Fruit fly (Drosophila melanogaster) whole organism, prepupa: Measurements from ENCODE around the gene Hsp26.

ENCODE experiments used
- CG11762 ChIP-seq: fragments of 200-800 bp; sonication (Bioruptor generic); optimal IDR thresholded peaks from 3 replicates; lab custom pipeline; 2016; ENCODE audit warnings: missing biosample characterization, missing genetic modification characterization; ENCODE audit not compliant: insufficient read depth
- CG1621 ChIP-seq: fragments of 200-800 bp; sonication (Bioruptor generic); optimal IDR thresholded peaks from 3 replicates; lab custom pipeline; 2018; ENCODE audit warnings: missing biosample characterization, mild to moderate bottlenecking, missing genetic modification characterization
- CG32006 ChIP-seq: fragments of 200-800 bp; sonication (Bioruptor generic); optimal IDR thresholded peaks from 3 replicates; lab custom pipeline; 2017; ENCODE audit warnings: missing biosample characterization, mild to moderate bottlenecking, missing genetic modification characterization
- CG3919 ChIP-seq: fragments of 200-800 bp; sonication (Bioruptor generic); optimal IDR thresholded peaks from 3 replicates; lab custom pipeline; 2016; ENCODE audit warnings: missing biosample characterization, missing genetic modification characterization
- CG6163 ChIP-seq: fragments of 200-800 bp; sonication (Bioruptor generic); IDR thresholded peaks from 3 replicates; pipeline ENCODE4 v1.3.6; 2022; ENCODE audit warnings: missing biosample characterization, missing genetic modification characterization
- CG6792 ChIP-seq: fragments of 200-800 bp; sonication (Bioruptor generic); optimal IDR thresholded peaks from 3 replicates; lab custom pipeline; 2016; ENCODE audit warnings: missing biosample characterization, missing genetic modification characterization
- CG6854 ChIP-seq: fragments of 200-800 bp; sonication (Bioruptor generic); optimal IDR thresholded peaks from 2 replicates; lab custom pipeline; 2017; ENCODE audit warnings: missing biosample characterization, mild to moderate bottlenecking, missing genetic modification characterization
- Eip75B ChIP-seq: fragments of 200-800 bp; sonication (Bioruptor generic); optimal IDR thresholded peaks from 3 replicates; lab custom pipeline; 2016; ENCODE audit warnings: missing biosample characterization, missing genetic modification characterization
- dsx ChIP-seq: fragments of 200-800 bp; optimal IDR thresholded peaks from 3 replicates; lab custom pipeline; 2019; ENCODE audit warnings: missing biosample characterization, mild to moderate bottlenecking, missing genetic modification characterization, moderate library complexity; ENCODE audit not compliant: poor library complexity, severe bottlenecking
- eg ChIP-seq: fragments of 200-800 bp; sonication (Bioruptor generic); IDR thresholded peaks from 3 replicates; pipeline ENCODE4 v1.3.6; 2022; ENCODE audit warnings: missing biosample characterization, missing genetic modification characterization
- pdm3 ChIP-seq: fragments of 200-800 bp; sonication (Bioruptor generic); optimal IDR thresholded peaks from 3 replicates; lab custom pipeline; 2016; ENCODE audit warnings: missing biosample characterization, missing genetic modification characterization
- salr ChIP-seq, 2 experiments: fragments of 200-800 bp; sonication (Bioruptor generic); optimal IDR thresholded peaks; 3 replicates each; lab custom pipeline; 2016 to 2018; ENCODE audit warnings: missing biosample characterization in 2 of 2, missing genetic modification characterization in 2 of 2, mild to moderate bottlenecking in 1 of 2
- topi ChIP-seq: fragments of 200-800 bp; sonication (Bioruptor generic); optimal IDR thresholded peaks from 3 replicates; lab custom pipeline; 2016; ENCODE audit warnings: missing biosample characterization, missing genetic modification characterization
- vri ChIP-seq: fragments of 200-800 bp; sonication (Bioruptor generic); optimal IDR thresholded peaks from 3 replicates; lab custom pipeline; 2016; ENCODE audit warnings: missing biosample characterization, mild to moderate bottlenecking, missing genetic modification characterization

DNA sequence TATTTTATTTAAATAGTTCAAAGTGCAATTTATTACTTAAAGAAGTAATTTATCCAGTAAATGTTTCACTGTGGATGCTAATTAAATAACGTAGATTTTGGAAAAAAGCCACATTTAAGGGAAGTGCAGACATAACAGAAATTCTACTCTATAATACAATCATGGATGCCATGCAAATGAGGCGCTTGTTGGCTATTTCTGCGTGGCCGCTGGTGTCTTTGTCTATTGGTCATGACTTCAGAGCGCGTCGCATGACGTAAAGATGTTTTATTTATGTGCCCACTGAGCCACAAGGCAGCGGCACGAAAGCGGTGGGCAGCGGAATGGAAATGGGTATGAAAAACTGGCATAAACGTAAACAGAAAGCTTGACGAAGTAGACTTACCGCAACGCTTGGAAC, 48.6 kb upstream of the Hsp26 start:
- TF ChIP-seq pdm3 (GFP tag; lab: Kevin White, UChicago) (no peak), CG3919 (GFP tag; lab: Kevin White, UChicago) (peak; percentile 3), CG6854 (GFP tag; lab: Kevin White, UChicago) (no peak), vri (GFP tag; lab: Kevin White, UChicago) (peak; percentile 22), topi (no peak), dsx (GFP tag; lab: Kevin White, UChicago) (no peak), eg (GFP tag; lab: Robert Waterston, UW) (peak; percentile 63; the same call in 2 of the 3 replicates), CG1621 (tag; lab: Kevin White, UChicago) (no peak), CG6163 (GFP tag; lab: Robert Waterston, UW) (peak; percentile 40; the same call in 1 of the 3 replicates), CG6792 (GFP tag; lab: Kevin White, UChicago) (no peak), CG32006 (GFP tag; lab: Kevin White, UChicago) (peak; percentile 64), CG11762 (GFP tag; lab: Kevin White, UChicago) (no peak), salr (GFP tag; optimal IDR thresholded peaks at IDR 0.05; lab: Kevin White, UChicago) (no peak), Eip75B (no peak)
